Fruit fly (Drosophila melanogaster): ENCODE data around the gene MagR.

Gene MagR

DNA sequence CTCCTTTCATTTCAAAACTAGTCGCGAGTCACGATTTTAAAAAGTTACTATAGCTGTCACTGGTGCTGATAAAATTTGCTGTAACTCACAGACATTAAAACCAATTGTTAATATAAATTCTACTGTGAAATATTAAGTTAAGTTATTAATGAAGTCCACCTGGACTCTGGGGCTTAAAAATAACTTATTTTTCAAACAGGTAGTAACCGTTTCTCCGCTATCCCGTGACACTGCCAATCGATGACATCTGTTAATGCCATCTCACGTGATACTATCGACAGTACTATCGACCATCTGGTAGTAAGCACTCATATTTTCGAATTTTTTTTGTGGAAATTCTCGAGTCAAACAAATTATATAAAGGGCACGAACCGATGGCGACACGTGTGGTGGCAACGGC is at the start of gene MagR, which contains the start of gene CG12379 (continued):
- peak; percentile 57 for TF ChIP-seq Fer2 (tag; optimal IDR thresholded peaks at IDR 0.05)
- TF ChIP-seq CG2199 (GFP tag; IDR thresholded peaks at IDR 0.05) = no peak
- peak; percentile 58 for TF ChIP-seq CG15514 (GFP tag; optimal IDR thresholded peaks at IDR 0.05)
- TF ChIP-seq CkIIα-i1 (GFP tag; IDR thresholded peaks at IDR 0.05) = no peak
- no peak for TF ChIP-seq salm (tag; optimal IDR thresholded peaks at IDR 0.05)
- TF ChIP-seq shn (GFP tag; optimal IDR thresholded peaks at IDR 0.05) = peak; percentile 7
- peak; percentile 25 to 82 for TF ChIP-seq crp (GFP tag; optimal IDR thresholded peaks at IDR 0.05)
- TF ChIP-seq CG2202 (tag; optimal IDR thresholded peaks at IDR 0.05) = no peak
- TF ChIP-seq Rx (GFP tag; IDR thresholded peaks at IDR 0.05) = no peak
- no peak for TF ChIP-seq CG31388 (GFP tag; optimal IDR thresholded peaks at IDR 0.05)
- TF ChIP-seq CG12219 (GFP tag; optimal IDR thresholded peaks at IDR 0.05) = no peak
- no peak for TF ChIP-seq Poxn (GFP tag; IDR thresholded peaks at IDR 0.05)
- TF ChIP-seq crol (GFP tag; IDR thresholded peaks at IDR 0.05) = no peak
- peak; percentile 87 for TF ChIP-seq Sry-β (GFP tag; optimal IDR thresholded peaks at IDR 0.05)
- peak; percentile 79 for TF ChIP-seq CG2116 (GFP tag; optimal IDR thresholded peaks at IDR 0.05)
- TF ChIP-seq da (GFP tag; optimal IDR thresholded peaks at IDR 0.05) = no peak
- no peak for TF ChIP-seq Ravus (GFP tag; IDR thresholded peaks at IDR 0.05)
- TF ChIP-seq BEAF-32 (GFP tag; optimal IDR thresholded peaks at IDR 0.05) = peak; percentile 91
- TF ChIP-seq CG30431 (GFP tag; optimal IDR thresholded peaks at IDR 0.05) = no peak
- TF ChIP-seq Dfd (GFP tag; optimal IDR thresholded peaks at IDR 0.05) = no peak
- TF ChIP-seq Ptx1 (GFP tag; IDR thresholded peaks at IDR 0.05) = peak; percentile 53
- TF ChIP-seq Awh (GFP tag; IDR thresholded peaks at IDR 0.05) = no peak
- no peak for TF ChIP-seq pan (optimal IDR thresholded peaks at IDR 0.05)
- TF ChIP-seq pan (GFP tag; optimal IDR thresholded peaks at IDR 0.05 in 1 of 2, IDR thresholded peaks at IDR 0.05 in 1 of 2) = no peak
- TF ChIP-seq CG3995 (GFP tag; optimal IDR thresholded peaks at IDR 0.05) = peak; percentile 100
- TF ChIP-seq Myb (GFP tag; optimal IDR thresholded peaks at IDR 0.05) = peak; percentile 75
- no peak for TF ChIP-seq corto (GFP tag; optimal IDR thresholded peaks at IDR 0.05)
- no peak for TF ChIP-seq ken (GFP tag; IDR thresholded peaks at IDR 0.05)
- TF ChIP-seq CG1647 (GFP tag; optimal IDR thresholded peaks at IDR 0.05) = peak; percentile 45
- peak; percentile 16 for TF ChIP-seq CG9437 (GFP tag; optimal IDR thresholded peaks at IDR 0.05)
- peak; percentile 9 for TF ChIP-seq HmgD (GFP tag; optimal IDR thresholded peaks at IDR 0.05)
- TF ChIP-seq CG17829 (tag; optimal IDR thresholded peaks at IDR 0.05) = peak; percentile 33
- peak; percentile 42 for TF ChIP-seq Bdp1 (GFP tag; optimal IDR thresholded peaks at IDR 0.05)
- TF ChIP-seq ash1 (GFP tag; optimal IDR thresholded peaks at IDR 0.05) = no peak
- TF ChIP-seq CG1233 (GFP tag; optimal IDR thresholded peaks at IDR 0.05) = peak; percentile 46
- no peak for TF ChIP-seq NC2α (GFP tag; optimal IDR thresholded peaks at IDR 0.05)
- peak; percentile 29 for TF ChIP-seq schlank (tag; optimal IDR thresholded peaks at IDR 0.05)
- TF ChIP-seq CG10209 (GFP tag; optimal IDR thresholded peaks at IDR 0.05) = no peak
- no peak for TF ChIP-seq eve (GFP tag; optimal IDR thresholded peaks at IDR 0.05)
- TF ChIP-seq Dbx (GFP tag; IDR thresholded peaks at IDR 0.05) = peak; percentile 61
- no peak for TF ChIP-seq gsb-n (tag; optimal IDR thresholded peaks at IDR 0.05)
- no peak for TF ChIP-seq stwl (tag; optimal IDR thresholded peaks at IDR 0.05)
- peak; percentile 38 for TF ChIP-seq dm (GFP tag; optimal IDR thresholded peaks at IDR 0.05)
- TF ChIP-seq Doc2 (GFP tag; IDR thresholded peaks at IDR 0.05) = no peak
- peak; percentile 62 for TF ChIP-seq slbo (GFP tag; IDR thresholded peaks at IDR 0.05)
- peak; percentile 72 for TF ChIP-seq mam (GFP tag; optimal IDR thresholded peaks at IDR 0.05)
- no peak for TF ChIP-seq Drgx (GFP tag; IDR thresholded peaks at IDR 0.05)
- TF ChIP-seq CG10366 (GFP tag; IDR thresholded peaks at IDR 0.05) = peak; percentile 28; the same call in 1 of the 2 replicates
- TF ChIP-seq CG2712 (tag; optimal IDR thresholded peaks at IDR 0.05) = peak; percentile 67
- TF ChIP-seq chn (GFP tag; optimal IDR thresholded peaks at IDR 0.05) = peak; percentile 56
- TF ChIP-seq zen2 (GFP tag; IDR thresholded peaks at IDR 0.05; ENCODE audit: partially characterized antibody) = peak; percentile 37; the same call in 1 of the 3 replicates
- TF ChIP-seq CG6272 (GFP tag; IDR thresholded peaks at IDR 0.05) = peak; percentile 49
- peak; percentile 29 for TF ChIP-seq maf-S (GFP tag; optimal IDR thresholded peaks at IDR 0.05)

All from whole organism, embryonic.